Fruit fly (Drosophila melanogaster): ENCODE measurements around the gene CG42327.

- peak; percentile 85 for TF ChIP-seq CG33017 (tag; optimal IDR thresholded peaks at IDR 0.05)
- TF ChIP-seq kay (GFP tag; ENCODE audit: borderline replicate concordance): no peak
- peak; percentile 64 for TF ChIP-seq ovo (GFP tag; optimal IDR thresholded peaks at IDR 0.05)
- TF ChIP-seq Clk (GFP tag; optimal IDR thresholded peaks at IDR 0.05): peak; percentile 51
- TF ChIP-seq cic (GFP tag; optimal IDR thresholded peaks at IDR 0.05): peak; percentile 38
- TF ChIP-seq pad (GFP tag; optimal IDR thresholded peaks at IDR 0.05): peak; percentile 68
- no peak for TF ChIP-seq CG5204 (GFP tag; optimal IDR thresholded peaks at IDR 0.05)
- no peak for TF ChIP-seq Hr96 (GFP tag; optimal IDR thresholded peaks at IDR 0.05)
- TF ChIP-seq Crg-1 (GFP tag; optimal IDR thresholded peaks at IDR 0.05): peak; percentile 84
- TF ChIP-seq CG14711 (tag; optimal IDR thresholded peaks at IDR 0.05): peak; percentile 100
- peak; percentile 85 for TF ChIP-seq CG1620 (GFP tag; optimal IDR thresholded peaks at IDR 0.05)
These were observed 32.9 kb upstream of the CG42327 start, which contains the start of gene CG14711 for dm6 chr3R:11623025-11623424.

Measured in whole organism, adult.